Worm (Caenorhabditis elegans): ENCODE measurements around the gene F08B12.11.

The F08B12.11 gene

DNA sequence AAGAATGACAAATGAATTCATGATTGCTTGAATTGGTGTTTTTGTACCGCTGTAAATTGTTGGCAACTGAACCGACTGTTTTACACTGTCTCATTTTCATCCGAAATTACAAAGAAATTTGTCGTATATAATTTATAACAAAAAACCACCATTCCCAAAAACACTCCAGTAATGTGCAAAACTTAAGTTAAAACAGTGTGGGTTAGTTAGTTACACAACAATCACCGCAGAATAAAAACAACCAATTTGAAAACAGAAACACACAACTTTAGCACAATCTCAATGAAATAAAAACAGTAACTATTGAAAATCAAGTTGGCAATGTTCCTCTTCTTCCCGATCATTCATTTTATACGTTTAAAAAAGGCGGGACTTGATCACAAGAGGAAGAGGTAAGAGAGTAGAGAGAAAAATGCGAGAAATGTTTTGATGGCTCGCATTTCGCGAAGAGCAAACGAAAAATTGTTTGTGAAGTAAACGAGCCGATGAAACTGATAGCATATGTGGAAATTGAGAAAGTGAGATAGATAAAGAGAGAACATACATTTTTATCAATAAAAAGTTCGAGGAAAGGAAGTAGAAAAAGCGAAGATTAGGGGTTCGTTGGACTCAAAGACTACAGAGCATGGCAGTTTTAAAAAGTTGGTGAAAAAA lies 23.0 kb downstream of the F08B12.11 start, which contains the start of gene F08B12.4:
TSS of gene F08B12.4 (minus strand) at position 51 of the 654 bp plus-strand sequence.
- TF ChIP-seq ceh-36 (tag; optimal IDR thresholded peaks at IDR 0.05) (no peak), flt-1 (GFP tag; IDR thresholded peaks at IDR 0.05) (no peak), ceh-13 (GFP tag; optimal IDR thresholded peaks at IDR 0.05) (no peak), F13C5.2 (tag; optimal IDR thresholded peaks at IDR 0.05) (no peak), hnd-1 (tag; optimal IDR thresholded peaks at IDR 0.05) (no peak), tra-4 (tag; optimal IDR thresholded peaks at IDR 0.05) (no peak), aly-1 (tag; optimal IDR thresholded peaks at IDR 0.05) (no peak), ama-1 (optimal IDR thresholded peaks at IDR 0.05) (no peak), B0310.2 (tag; optimal IDR thresholded peaks at IDR 0.05) (no peak), scrt-1 (GFP tag; IDR thresholded peaks at IDR 0.05) (no peak), pes-1 (GFP tag; IDR thresholded peaks at IDR 0.05) (no peak), hmg-4 (GFP tag; optimal IDR thresholded peaks at IDR 0.05) (no peak), tbx-11 (GFP tag; IDR thresholded peaks at IDR 0.05) (no peak), ets-7 (tag; optimal IDR thresholded peaks at IDR 0.05) (no peak), hmbx-1 (tag; optimal IDR thresholded peaks at IDR 0.05) (no peak), sea-1 (GFP tag; conservative IDR thresholded peaks at IDR 0.05) (no peak), tbx-37 (GFP tag; conservative IDR thresholded peaks at IDR 0.05) (no peak)

DNA sequence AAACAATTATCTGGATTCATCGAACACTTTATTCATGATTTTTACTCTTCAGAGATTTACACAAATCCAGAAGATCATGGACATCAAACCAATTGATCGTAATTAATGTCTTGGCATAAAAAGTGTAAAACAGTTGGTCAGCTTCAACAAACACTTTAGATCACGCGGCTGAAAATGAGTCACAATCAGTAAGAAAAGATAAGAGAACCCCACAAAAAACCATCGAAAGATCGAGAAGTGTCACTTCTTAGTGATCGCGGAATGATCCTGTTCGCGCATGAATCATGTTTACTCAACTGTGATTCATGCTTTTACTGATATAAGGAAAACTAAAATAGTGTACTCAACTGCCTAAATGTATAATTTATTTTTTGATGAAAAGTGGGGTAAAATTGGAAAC lies 24.6 kb downstream of the F08B12.11 start:
- TF ChIP-seq sea-1 (GFP tag; conservative IDR thresholded peaks at IDR 0.05) (no peak), ceh-13 (GFP tag; optimal IDR thresholded peaks at IDR 0.05) (no peak), ets-7 (tag; optimal IDR thresholded peaks at IDR 0.05) (no peak), ceh-36 (tag; optimal IDR thresholded peaks at IDR 0.05) (no peak), hmg-4 (GFP tag; optimal IDR thresholded peaks at IDR 0.05) (no peak), ama-1 (optimal IDR thresholded peaks at IDR 0.05) (no peak), hmbx-1 (tag; optimal IDR thresholded peaks at IDR 0.05) (no peak), flt-1 (GFP tag; IDR thresholded peaks at IDR 0.05) (no peak), tbx-11 (GFP tag; IDR thresholded peaks at IDR 0.05) (no peak), aly-1 (tag; optimal IDR thresholded peaks at IDR 0.05) (no peak), pes-1 (GFP tag; IDR thresholded peaks at IDR 0.05) (no peak), tbx-37 (GFP tag; conservative IDR thresholded peaks at IDR 0.05) (no peak), F13C5.2 (tag; optimal IDR thresholded peaks at IDR 0.05) (no peak)

DNA sequence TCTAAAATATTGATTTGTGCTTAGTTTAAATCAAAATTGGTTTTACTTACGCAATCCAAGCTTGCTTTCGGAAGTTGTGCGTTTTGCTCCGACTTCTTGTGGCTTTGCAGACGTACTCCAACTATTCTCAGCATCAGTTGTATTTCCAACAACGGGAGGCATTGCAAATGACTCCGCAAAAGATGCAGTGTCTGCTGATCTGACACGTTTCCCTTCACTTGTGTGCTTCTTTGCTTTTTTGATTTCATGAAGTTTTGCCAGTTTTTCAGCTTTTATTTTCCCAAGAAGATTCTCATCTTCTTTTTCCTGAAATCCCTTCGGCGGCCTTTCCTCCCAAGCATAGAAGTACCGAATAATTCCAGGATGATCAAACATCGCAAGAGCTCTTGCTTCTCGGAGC lies 26.8 kb downstream of the F08B12.11 start:
- no peak for TF ChIP-seq ets-7 (tag; optimal IDR thresholded peaks at IDR 0.05)
- TF ChIP-seq hmbx-1 (tag; optimal IDR thresholded peaks at IDR 0.05), result no peak
- TF ChIP-seq ama-1 (optimal IDR thresholded peaks at IDR 0.05), result no peak
- TF ChIP-seq ceh-13 (GFP tag; optimal IDR thresholded peaks at IDR 0.05), result no peak
- TF ChIP-seq pes-1 (GFP tag; IDR thresholded peaks at IDR 0.05), result no peak
- TF ChIP-seq F13C5.2 (tag; optimal IDR thresholded peaks at IDR 0.05), result no peak
- no peak for TF ChIP-seq flt-1 (GFP tag; IDR thresholded peaks at IDR 0.05)
- TF ChIP-seq hnd-1 (tag; optimal IDR thresholded peaks at IDR 0.05), result no peak
- no peak for TF ChIP-seq sea-1 (GFP tag; conservative IDR thresholded peaks at IDR 0.05)

DNA sequence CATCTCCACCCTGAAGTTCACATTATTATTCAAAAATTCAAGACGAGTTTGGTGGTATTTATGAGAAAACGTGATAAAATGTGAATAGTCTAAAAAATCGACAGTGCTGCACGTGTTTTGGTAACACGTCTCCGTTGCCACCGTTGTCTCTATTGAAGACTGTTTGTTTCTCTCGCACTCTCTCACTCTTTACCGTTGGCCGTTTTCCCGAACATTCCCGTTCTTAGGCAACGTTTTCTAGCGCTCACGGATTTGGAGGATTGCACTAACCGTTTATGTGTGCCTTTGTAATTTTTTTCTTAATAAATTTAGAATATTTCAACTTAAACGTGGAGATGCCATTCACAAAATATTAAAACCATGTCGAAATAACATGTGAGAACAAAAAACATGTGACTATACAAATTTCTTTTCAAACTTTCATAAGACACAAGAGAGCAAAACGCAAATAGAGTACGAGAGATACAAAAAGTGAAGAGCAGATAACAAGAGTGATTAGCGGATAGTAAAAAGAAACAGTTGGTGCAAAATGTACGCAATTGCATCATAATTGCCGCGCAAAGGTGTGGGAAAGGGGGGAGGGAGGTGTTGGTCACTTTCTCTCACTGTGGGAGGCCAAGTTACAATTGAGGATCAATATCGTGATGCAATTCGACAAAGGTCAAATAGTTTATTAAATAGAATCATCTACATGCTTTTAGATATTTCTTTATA lies 30.1 kb downstream of the F08B12.11 start, which contains the start of gene pek-1:
TSS of gene pek-1 (minus strand) at position 51 of the 714 bp plus-strand sequence.
- TF ChIP-seq B0310.2 (tag; optimal IDR thresholded peaks at IDR 0.05) (no peak), ets-7 (tag; optimal IDR thresholded peaks at IDR 0.05) (no peak), ceh-13 (GFP tag; optimal IDR thresholded peaks at IDR 0.05) (no peak), tra-4 (tag; optimal IDR thresholded peaks at IDR 0.05) (no peak), ceh-36 (tag; optimal IDR thresholded peaks at IDR 0.05) (no peak), scrt-1 (GFP tag; IDR thresholded peaks at IDR 0.05) (no peak), aly-1 (tag; optimal IDR thresholded peaks at IDR 0.05) (no peak), hmbx-1 (tag; optimal IDR thresholded peaks at IDR 0.05) (no peak), tbx-37 (GFP tag; conservative IDR thresholded peaks at IDR 0.05) (no peak), tbx-11 (GFP tag; IDR thresholded peaks at IDR 0.05) (no peak), hnd-1 (tag; optimal IDR thresholded peaks at IDR 0.05) (no peak)

DNA sequence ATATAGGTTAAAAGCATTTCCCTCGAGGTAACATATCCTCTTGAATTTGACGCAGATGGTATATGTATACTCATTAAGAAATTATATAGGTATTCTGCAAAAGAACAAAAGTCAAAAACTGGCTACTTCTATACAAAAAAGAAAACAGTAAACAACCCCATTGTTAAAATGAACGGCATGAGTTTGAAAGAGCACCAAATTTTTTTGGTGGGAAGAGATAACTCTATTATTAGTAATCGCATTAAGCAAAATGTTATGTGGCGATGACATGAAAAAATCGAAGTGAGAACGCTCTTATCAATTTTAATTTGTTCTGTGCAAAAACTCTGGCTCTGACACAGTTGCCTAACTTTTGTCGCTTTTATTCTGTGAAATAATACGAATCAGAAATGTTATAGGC lies 33.8 kb downstream of the F08B12.11 start, which contains the start of gene F46C3.2:
TSS of gene F46C3.2 (minus strand) at position 101 of the 400 bp plus-strand sequence.
- no peak for TF ChIP-seq ceh-36 (tag; optimal IDR thresholded peaks at IDR 0.05)
- no peak for TF ChIP-seq ama-1 (optimal IDR thresholded peaks at IDR 0.05)
- TF ChIP-seq scrt-1 (GFP tag; IDR thresholded peaks at IDR 0.05), result no peak
- no peak for TF ChIP-seq tbx-37 (GFP tag; conservative IDR thresholded peaks at IDR 0.05)
- no peak for TF ChIP-seq sea-1 (GFP tag; conservative IDR thresholded peaks at IDR 0.05)
- no peak for TF ChIP-seq aly-1 (tag; optimal IDR thresholded peaks at IDR 0.05)
- no peak for TF ChIP-seq ceh-13 (GFP tag; optimal IDR thresholded peaks at IDR 0.05)
- no peak for TF ChIP-seq hnd-1 (tag; optimal IDR thresholded peaks at IDR 0.05)
- no peak for TF ChIP-seq B0310.2 (tag; optimal IDR thresholded peaks at IDR 0.05)
- no peak for TF ChIP-seq pes-1 (GFP tag; IDR thresholded peaks at IDR 0.05)
- TF ChIP-seq hmg-4 (GFP tag; optimal IDR thresholded peaks at IDR 0.05), result no peak
- no peak for TF ChIP-seq F13C5.2 (tag; optimal IDR thresholded peaks at IDR 0.05)
- TF ChIP-seq tbx-11 (GFP tag; IDR thresholded peaks at IDR 0.05), result no peak
- TF ChIP-seq tra-4 (tag; optimal IDR thresholded peaks at IDR 0.05), result no peak
- TF ChIP-seq flt-1 (GFP tag; IDR thresholded peaks at IDR 0.05), result no peak
- no peak for TF ChIP-seq ets-7 (tag; optimal IDR thresholded peaks at IDR 0.05)
- TF ChIP-seq hmbx-1 (tag; optimal IDR thresholded peaks at IDR 0.05), result no peak

DNA sequence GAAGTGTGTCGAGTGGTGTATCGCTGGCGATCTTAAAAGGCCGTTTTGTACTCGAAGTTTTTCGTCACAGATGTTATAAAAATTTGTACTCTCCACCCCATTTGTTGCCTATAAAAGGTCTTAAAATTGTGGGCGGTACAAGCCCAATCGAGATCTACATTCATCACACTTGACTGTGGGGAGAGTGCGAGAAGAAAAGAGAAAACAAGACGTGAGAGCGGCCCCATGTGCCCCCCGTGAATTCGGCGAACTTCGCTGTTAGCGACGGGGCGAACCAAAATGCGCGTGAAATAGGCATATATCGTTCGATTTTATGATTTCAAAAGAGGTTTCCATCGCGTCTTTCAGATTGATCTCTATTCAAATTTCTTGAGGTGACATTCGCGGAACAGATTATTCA lies 35.1 kb downstream of the F08B12.11 start, which contains the start of gene F46C3.6:
TSS of gene F46C3.6 (minus strand) at position 87 of the 400 bp plus-strand sequence.
- TF ChIP-seq hmg-4 (GFP tag; optimal IDR thresholded peaks at IDR 0.05), result no peak
- no peak for TF ChIP-seq scrt-1 (GFP tag; IDR thresholded peaks at IDR 0.05)
- TF ChIP-seq ama-1 (optimal IDR thresholded peaks at IDR 0.05), result no peak
- no peak for TF ChIP-seq sea-1 (GFP tag; conservative IDR thresholded peaks at IDR 0.05)
- TF ChIP-seq F13C5.2 (tag; optimal IDR thresholded peaks at IDR 0.05), result no peak
- TF ChIP-seq aly-1 (tag; optimal IDR thresholded peaks at IDR 0.05), result no peak
- TF ChIP-seq ets-7 (tag; optimal IDR thresholded peaks at IDR 0.05), result no peak
- TF ChIP-seq pes-1 (GFP tag; IDR thresholded peaks at IDR 0.05), result no peak
- no peak for TF ChIP-seq ceh-36 (tag; optimal IDR thresholded peaks at IDR 0.05)
- no peak for TF ChIP-seq tbx-11 (GFP tag; IDR thresholded peaks at IDR 0.05)
- TF ChIP-seq hmbx-1 (tag; optimal IDR thresholded peaks at IDR 0.05), result no peak
- TF ChIP-seq tbx-37 (GFP tag; conservative IDR thresholded peaks at IDR 0.05), result no peak
- TF ChIP-seq hnd-1 (tag; optimal IDR thresholded peaks at IDR 0.05), result no peak
- TF ChIP-seq ceh-13 (GFP tag; optimal IDR thresholded peaks at IDR 0.05), result no peak
- TF ChIP-seq flt-1 (GFP tag; IDR thresholded peaks at IDR 0.05), result no peak
- no peak for TF ChIP-seq tra-4 (tag; optimal IDR thresholded peaks at IDR 0.05)
- no peak for TF ChIP-seq B0310.2 (tag; optimal IDR thresholded peaks at IDR 0.05)

Measured in whole organism, early embryonic.